Worm (Caenorhabditis elegans) whole organism, L3 larva: ENCODE results near the gene rbm-17.
A peak's percentile ranks its signal among the peaks of the same experiment; 100 is the strongest.

ENCODE experiments used
- R02D3.7 ChIP-seq: fragments of 150-350 bp; optimal IDR thresholded peaks from 2 replicates; lab custom pipeline; 2014; ENCODE audit warnings: missing biosample characterization, missing genetic modification characterization
- ZK546.5 ChIP-seq: sonication (generic microtip); optimal IDR thresholded peaks from 2 replicates; lab custom pipeline; 2017; ENCODE audit warnings: missing biosample characterization, missing genetic modification characterization
- aly-2 ChIP-seq: fragments of 150-350 bp; optimal IDR thresholded peaks from 2 replicates; lab custom pipeline; 2014; ENCODE audit warnings: missing biosample characterization, missing genetic modification characterization
- ama-1 ChIP-seq: fragments of 150-350 bp; optimal IDR thresholded peaks from 2 replicates; lab custom pipeline; 2018
- ceh-16 ChIP-seq: sonication (generic microtip); optimal IDR thresholded peaks from 2 replicates; lab custom pipeline; 2017; ENCODE audit warnings: missing biosample characterization, missing genetic modification characterization
- ceh-28 ChIP-seq: fragments of 150-350 bp; optimal IDR thresholded peaks from 2 replicates; lab custom pipeline; 2014; ENCODE audit warnings: missing biosample characterization, missing genetic modification reagents, missing genetic modification characterization
- ceh-9 ChIP-seq: sonication (generic microtip); optimal IDR thresholded peaks from 2 replicates; lab custom pipeline; 2018; ENCODE audit warnings: missing biosample characterization, missing genetic modification characterization
- daf-12 ChIP-seq: fragments of 150-350 bp; optimal IDR thresholded peaks from 2 replicates; lab custom pipeline; 2014; ENCODE audit warnings: missing biosample characterization, missing genetic modification reagents, missing genetic modification characterization
- egl-27 ChIP-seq: sonication (generic microtip); optimal IDR thresholded peaks from 4 replicates; lab custom pipeline; 2017; ENCODE audit warnings: missing biosample characterization, missing genetic modification reagents, missing genetic modification characterization
- egl-5 ChIP-seq: fragments of 150-350 bp; optimal IDR thresholded peaks from 2 replicates; lab custom pipeline; 2017; ENCODE audit warnings: missing biosample characterization, missing genetic modification reagents, missing genetic modification characterization, inconsistent platforms
- elt-1 ChIP-seq: fragments of 150-350 bp; optimal IDR thresholded peaks from 2 replicates; lab custom pipeline; 2014; ENCODE audit warnings: missing biosample characterization, missing genetic modification characterization
- elt-2 ChIP-seq: sonication (generic microtip); optimal IDR thresholded peaks from 2 replicates; lab custom pipeline; 2016; ENCODE audit warnings: missing genetic modification reagents, mild to moderate bottlenecking, missing genetic modification characterization, missing compliant biosample characterization
- elt-3 ChIP-seq, 3 experiments: fragments of 150-350 bp in 1 of 3; sonication (generic microtip) in 2 of 3; optimal IDR thresholded peaks; 2 replicates in 2 of 3; 4 replicates in 1 of 3; lab custom pipeline; 2014 to 2017; ENCODE audit warnings: missing biosample characterization in 3 of 3, missing genetic modification characterization in 3 of 3
- fkh-10 ChIP-seq: sonication (generic microtip); optimal IDR thresholded peaks from 2 replicates; lab custom pipeline; 2017; ENCODE audit warnings: missing biosample characterization, missing genetic modification reagents, missing genetic modification characterization
- fkh-2 ChIP-seq: fragments of 150-350 bp; optimal IDR thresholded peaks from 2 replicates; lab custom pipeline; 2014; ENCODE audit warnings: missing biosample characterization, missing genetic modification reagents, missing genetic modification characterization
- fos-1 ChIP-seq: fragments of 150-350 bp; optimal IDR thresholded peaks from 2 replicates; lab custom pipeline; 2014; ENCODE audit warnings: missing biosample characterization, missing genetic modification characterization
- hmg-11 ChIP-seq: sonication (generic microtip); optimal IDR thresholded peaks from 2 replicates; lab custom pipeline; 2016; ENCODE audit warnings: missing genetic modification characterization, missing compliant biosample characterization
- jun-1 ChIP-seq: fragments of 150-350 bp; optimal IDR thresholded peaks from 2 replicates; lab custom pipeline; 2014; ENCODE audit warnings: missing biosample characterization, missing genetic modification reagents, missing genetic modification characterization
- lin-15B ChIP-seq: fragments of 150-350 bp; optimal IDR thresholded peaks from 2 replicates; lab custom pipeline; 2014; ENCODE audit warnings: missing biosample characterization, missing genetic modification characterization
- lin-39 ChIP-seq: fragments of 150-350 bp; optimal IDR thresholded peaks from 2 replicates; lab custom pipeline; 2018; ENCODE audit warnings: missing biosample characterization, missing genetic modification reagents, missing genetic modification characterization
- lsy-12 ChIP-seq: sonication (generic microtip); optimal IDR thresholded peaks from 2 replicates; lab custom pipeline; 2016; ENCODE audit warnings: mild to moderate bottlenecking, missing genetic modification characterization, missing compliant biosample characterization
- mdl-1 ChIP-seq: fragments of 150-350 bp; optimal IDR thresholded peaks from 2 replicates; lab custom pipeline; 2014; ENCODE audit warnings: missing biosample characterization, missing genetic modification characterization
- mml-1 ChIP-seq: fragments of 150-350 bp; sonication (generic microtip); optimal IDR thresholded peaks from 3 replicates; lab custom pipeline; 2014; ENCODE audit warnings: missing biosample characterization, missing genetic modification characterization
- nfya-1 ChIP-seq: sonication (generic microtip); optimal IDR thresholded peaks from 2 replicates; lab custom pipeline; 2017; ENCODE audit warnings: missing genetic modification characterization, mild to moderate bottlenecking, missing compliant biosample characterization, antibody characterized with exemption, moderate library complexity; ENCODE audit not compliant: insufficient read depth
- nhr-11 ChIP-seq: fragments of 150-350 bp; optimal IDR thresholded peaks from 2 replicates; lab custom pipeline; 2014; ENCODE audit warnings: missing biosample characterization, missing genetic modification characterization
- nhr-12 ChIP-seq: fragments of 150-350 bp; optimal IDR thresholded peaks from 2 replicates; lab custom pipeline; 2014; ENCODE audit warnings: missing biosample characterization, missing genetic modification characterization
- nhr-23 ChIP-seq: fragments of 150-350 bp; optimal IDR thresholded peaks from 2 replicates; lab custom pipeline; 2014; ENCODE audit warnings: missing biosample characterization, missing genetic modification reagents, missing genetic modification characterization
- nhr-237 ChIP-seq: fragments of 150-350 bp; optimal IDR thresholded peaks from 2 replicates; lab custom pipeline; 2014; ENCODE audit warnings: missing biosample characterization, missing genetic modification characterization
- nhr-25 ChIP-seq: sonication (generic microtip); optimal IDR thresholded peaks from 2 replicates; lab custom pipeline; 2017; ENCODE audit warnings: missing biosample characterization, missing genetic modification characterization
- nhr-28 ChIP-seq: fragments of 150-350 bp; optimal IDR thresholded peaks from 2 replicates; lab custom pipeline; 2014; ENCODE audit warnings: missing biosample characterization, missing genetic modification characterization
- nhr-43 ChIP-seq: sonication (generic microtip); optimal IDR thresholded peaks from 2 replicates; lab custom pipeline; 2016; ENCODE audit warnings: mild to moderate bottlenecking, missing genetic modification characterization, missing compliant biosample characterization; ENCODE audit not compliant: poor library complexity, severe bottlenecking
- nhr-67 ChIP-seq: fragments of 150-350 bp; optimal IDR thresholded peaks from 2 replicates; lab custom pipeline; 2014; ENCODE audit warnings: missing biosample characterization, missing genetic modification characterization
- nhr-77 ChIP-seq: fragments of 150-350 bp; optimal IDR thresholded peaks from 2 replicates; lab custom pipeline; 2014; ENCODE audit warnings: missing biosample characterization, missing genetic modification characterization
- pha-4 ChIP-seq: fragments of 150-350 bp; optimal IDR thresholded peaks from 2 replicates; lab custom pipeline; 2014; ENCODE audit warnings: missing biosample characterization, missing genetic modification reagents, missing genetic modification characterization
- pqm-1 ChIP-seq: fragments of 150-350 bp; optimal IDR thresholded peaks from 2 replicates; lab custom pipeline; 2017; ENCODE audit warnings: missing biosample characterization, missing genetic modification characterization, inconsistent platforms
- sea-2 ChIP-seq: fragments of 150-350 bp; sonication (generic microtip); optimal IDR thresholded peaks from 4 replicates; lab custom pipeline; 2014; ENCODE audit warnings: missing biosample characterization, missing genetic modification reagents, missing genetic modification characterization
- skn-1 ChIP-seq: fragments of 150-350 bp; optimal IDR thresholded peaks from 2 replicates; lab custom pipeline; 2014; ENCODE audit warnings: missing biosample characterization, missing genetic modification characterization
- snpc-4 ChIP-seq: fragments of 150-350 bp; optimal IDR thresholded peaks from 2 replicates; lab custom pipeline; 2014; ENCODE audit warnings: missing biosample characterization, missing genetic modification characterization
- tbx-2 ChIP-seq: sonication (generic microtip); optimal IDR thresholded peaks from 2 replicates; lab custom pipeline; 2016; ENCODE audit warnings: mild to moderate bottlenecking, missing genetic modification characterization, missing compliant biosample characterization
- unc-39 ChIP-seq: sonication (generic microtip); optimal IDR thresholded peaks from 4 replicates; lab custom pipeline; 2017; ENCODE audit warnings: missing biosample characterization, missing genetic modification characterization
- unc-62 ChIP-seq: fragments of 150-350 bp; sonication (generic microtip); optimal IDR thresholded peaks from 4 replicates; lab custom pipeline; 2014; ENCODE audit warnings: missing biosample characterization, missing genetic modification reagents, missing genetic modification characterization
- zag-1 ChIP-seq: fragments of 150-350 bp; optimal IDR thresholded peaks from 2 replicates; lab custom pipeline; 2014; ENCODE audit warnings: missing biosample characterization, missing genetic modification characterization
- ztf-11 ChIP-seq: fragments of 150-350 bp; optimal IDR thresholded peaks from 2 replicates; lab custom pipeline; 2014; ENCODE audit warnings: missing biosample characterization, missing genetic modification characterization

Gene rbm-17

ce11 chrIV:11635437-11636408 is 2.4 kb upstream of the rbm-17 start, which contains the start of gene mars-1:
Gene mars-1, minus strand, starts transcription at chrIV:11635487.
- TF ChIP-seq skn-1 (peak; percentile 39), tbx-2 (tag; lab: Kevin White, UChicago) (no peak), fos-1 (tag; lab: Kevin White, UChicago) (no peak), nfya-1 (tag; lab: Kevin White, UChicago) (peak; percentile 58), pha-4 (tag; lab: Kevin White, UChicago) (peak; percentile 76), egl-27 (tag; lab: Kevin White, UChicago) (no peak), aly-2 (tag; lab: Kevin White, UChicago) (no peak), lin-39 (tag; lab: Kevin White, UChicago) (no peak), lin-15B (tag; lab: Kevin White, UChicago) (peak; percentile 80), ceh-9 (tag; lab: Kevin White, UChicago) (no peak), pqm-1 (tag; lab: Kevin White, UChicago) (no peak), ceh-16 (tag; lab: Kevin White, UChicago) (no peak), hmg-11 (peak; percentile 10), elt-2 (tag; lab: Kevin White, UChicago) (peak; percentile 32), ztf-11 (no peak), fkh-2 (tag; lab: Kevin White, UChicago) (no peak), nhr-11 (tag; lab: Kevin White, UChicago) (peak; percentile 34), nhr-43 (tag; lab: Kevin White, UChicago) (peak; percentile 31), jun-1 (tag; lab: Kevin White, UChicago) (no peak), elt-1 (no peak), unc-39 (no peak), elt-3 (tag; optimal IDR thresholded peaks at IDR 0.05; lab: Kevin White, UChicago) (no peak), ama-1 (lab: Kevin White, UChicago) (no peak), nhr-237 (no peak), ceh-28 (no peak), nhr-25 (tag; lab: Kevin White, UChicago) (peak; percentile 61), nhr-23 (tag; lab: Kevin White, UChicago) (peak; percentile 56), nhr-12 (tag; lab: Kevin White, UChicago) (no peak), nhr-67 (tag; lab: Kevin White, UChicago) (no peak), ZK546.5 (tag; lab: Kevin White, UChicago) (no peak), nhr-28 (tag; lab: Kevin White, UChicago) (no peak), snpc-4 (peak; percentile 18), unc-62 (no peak), mdl-1 (tag; lab: Kevin White, UChicago) (no peak), sea-2 (GFP tag; lab: Kevin White, UChicago) (no peak), zag-1 (no peak), egl-5 (no peak), R02D3.7 (tag; lab: Kevin White, UChicago) (no peak), nhr-77 (tag; lab: Kevin White, UChicago) (no peak), lsy-12 (tag; lab: Kevin White, UChicago) (peak; percentile 22), mml-1 (tag; lab: Kevin White, UChicago) (no peak), fkh-10 (GFP tag; lab: Kevin White, UChicago) (peak; percentile 25), daf-12 (no peak)

ce11 chrIV:11636409-11636723 is 1.8 kb upstream of the rbm-17 start, which contains the start of gene F58B3.6:
Gene F58B3.6, plus strand, starts transcription at chrIV:11636648.
- peak; percentile 8 for TF ChIP-seq nfya-1 (tag; lab: Kevin White, UChicago)
- TF ChIP-seq elt-2 (tag; lab: Kevin White, UChicago) = peak; percentile 7
- TF ChIP-seq nhr-23 (tag; lab: Kevin White, UChicago) = peak; percentile 40
- no peak for TF ChIP-seq mdl-1 (tag; lab: Kevin White, UChicago)
- no peak for TF ChIP-seq pqm-1 (tag; lab: Kevin White, UChicago)
